Worm (Caenorhabditis elegans): Measurements from ENCODE around the gene Y105C5A.9.

DNA sequence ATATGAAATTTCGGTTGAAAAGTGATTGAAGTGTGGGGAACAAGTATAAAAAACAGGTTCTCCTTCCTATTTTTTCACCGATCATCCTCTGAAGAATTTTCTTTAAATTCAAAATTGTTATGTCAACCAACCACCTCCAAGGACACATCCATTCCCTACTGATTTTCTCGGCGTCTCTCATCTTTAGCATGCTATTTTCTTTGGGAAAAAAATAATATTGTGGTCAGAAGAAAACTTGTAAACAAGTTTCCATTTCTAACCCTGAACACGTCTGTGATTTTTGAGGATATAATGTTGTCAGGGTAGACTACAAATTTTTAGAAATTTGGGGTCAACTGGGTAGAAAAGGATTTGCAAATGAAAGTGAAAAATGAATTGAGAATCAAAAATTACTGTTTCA, 13.7 kb upstream of the Y105C5A.9 start:
- TF ChIP-seq dmd-8 (GFP tag; IDR thresholded peaks at IDR 0.05) (no peak), mdl-1 (tag; optimal IDR thresholded peaks at IDR 0.05) (no peak), ama-1 (optimal IDR thresholded peaks at IDR 0.05) (no peak), pha-4 (GFP tag; IDR thresholded peaks at IDR 0.05) (no peak), pha-4 (tag; optimal IDR thresholded peaks at IDR 0.05) (no peak), ces-1 (GFP tag; optimal IDR thresholded peaks at IDR 0.05) (no peak), aly-2 (tag; optimal IDR thresholded peaks at IDR 0.05) (no peak), nhr-10 (tag; optimal IDR thresholded peaks at IDR 0.05) (no peak), Y5F2A.4 (GFP tag; optimal IDR thresholded peaks at IDR 0.05) (no peak), snpc-4 (tag; optimal IDR thresholded peaks at IDR 0.05) (no peak), dmd-6 (GFP tag; IDR thresholded peaks at IDR 0.05) (no peak), duxl-1 (tag; optimal IDR thresholded peaks at IDR 0.05; ENCODE audit: poor library complexity) (no peak), fkh-10 (GFP tag; optimal IDR thresholded peaks at IDR 0.05) (no peak)

Measured in whole organism, L4 larva.